Fruit fly (Drosophila melanogaster) whole organism, embryonic: ENCODE data around the gene trr.
A peak's percentile ranks its signal among the peaks of the same experiment; 100 is the strongest.

Experiments used
- Adf1 ChIP-seq: fragments of 200-800 bp; sonication (Bioruptor generic); IDR thresholded peaks from 2 replicates; pipeline ENCODE4 v1.3.6; 2022; ENCODE audit warnings: missing biosample characterization, missing genetic modification characterization
- CG10431 ChIP-seq: fragments of 200-800 bp; sonication (Bioruptor generic); optimal IDR thresholded peaks from 3 replicates; lab custom pipeline; 2018; ENCODE audit warnings: missing biosample characterization, mild to moderate bottlenecking, missing genetic modification characterization
- CG10543 ChIP-seq: fragments of 200-800 bp; sonication (Bioruptor generic); optimal IDR thresholded peaks from 3 replicates; lab custom pipeline; 2017; ENCODE audit warnings: missing biosample characterization, mild to moderate bottlenecking, missing genetic modification characterization, moderate library complexity
- CG12104 ChIP-seq: fragments of 200-800 bp; sonication (Bioruptor generic); optimal IDR thresholded peaks from 3 replicates; lab custom pipeline; 2016; ENCODE audit warnings: missing biosample characterization, missing genetic modification characterization
- CG1233 ChIP-seq: fragments of 200-800 bp; sonication (Bioruptor generic); optimal IDR thresholded peaks from 4 replicates; lab custom pipeline; 2018; ENCODE audit warnings: missing biosample characterization, mild to moderate bottlenecking, missing genetic modification characterization
- CG14667 ChIP-seq: fragments of 200-800 bp; sonication (Bioruptor generic); IDR thresholded peaks from 2 replicates; pipeline ENCODE4 v1.3.6; 2022; ENCODE audit warnings: missing biosample characterization, missing genetic modification characterization
- CG14710 ChIP-seq: fragments of 200-800 bp; sonication (Bioruptor generic); optimal IDR thresholded peaks from 3 replicates; lab custom pipeline; 2019; ENCODE audit warnings: missing biosample characterization, mild to moderate bottlenecking, missing genetic modification characterization, moderate library complexity
- CG15011 ChIP-seq: fragments of 200-800 bp; sonication (Bioruptor generic); optimal IDR thresholded peaks from 3 replicates; lab custom pipeline; 2018; ENCODE audit warnings: missing biosample characterization, mild to moderate bottlenecking, missing genetic modification characterization
- CG15601 ChIP-seq: fragments of 200-800 bp; sonication (Bioruptor generic); optimal IDR thresholded peaks from 3 replicates; lab custom pipeline; 2019; ENCODE audit warnings: missing biosample characterization, mild to moderate bottlenecking, missing genetic modification characterization, moderate library complexity
- CG15696 ChIP-seq: fragments of 200-800 bp; sonication (Bioruptor generic); optimal IDR thresholded peaks from 2 replicates; lab custom pipeline; 2019; ENCODE audit warnings: missing biosample characterization, mild to moderate bottlenecking, missing genetic modification characterization, moderate library complexity
- CG17186 ChIP-seq: fragments of 200-800 bp; sonication (Bioruptor generic); optimal IDR thresholded peaks from 3 replicates; lab custom pipeline; 2017; ENCODE audit warnings: missing biosample characterization, missing genetic modification reagents, missing genetic modification characterization
- CG17829 ChIP-seq: fragments of 200-800 bp; optimal IDR thresholded peaks from 2 replicates; lab custom pipeline; 2019; ENCODE audit warnings: missing biosample characterization, mild to moderate bottlenecking, missing genetic modification characterization, moderate library complexity
- CG2678 ChIP-seq: fragments of 200-800 bp; sonication (Bioruptor generic); optimal IDR thresholded peaks from 3 replicates; lab custom pipeline; 2019; ENCODE audit warnings: missing biosample characterization, mild to moderate bottlenecking, missing genetic modification characterization, moderate library complexity
- CG2875 ChIP-seq: fragments of 200-800 bp; sonication (Bioruptor generic); optimal IDR thresholded peaks from 2 replicates; lab custom pipeline; 2017; ENCODE audit warnings: missing biosample characterization, mild to moderate bottlenecking, missing genetic modification characterization, missing genetic modification reagents
- CG30020 ChIP-seq: fragments of 200-800 bp; optimal IDR thresholded peaks from 2 replicates; lab custom pipeline; 2019; ENCODE audit warnings: missing biosample characterization, mild to moderate bottlenecking, missing genetic modification characterization, moderate library complexity
- CG33213 ChIP-seq: fragments of 200-800 bp; sonication (Bioruptor generic); optimal IDR thresholded peaks from 3 replicates; lab custom pipeline; 2016; ENCODE audit warnings: missing biosample characterization, missing genetic modification characterization
- CG5180 ChIP-seq: fragments of 200-800 bp; sonication (Bioruptor generic); optimal IDR thresholded peaks from 3 replicates; lab custom pipeline; 2017; ENCODE audit warnings: missing biosample characterization, missing genetic modification characterization, mild to moderate bottlenecking, moderate library complexity, missing genetic modification reagents
- CG7745 ChIP-seq: fragments of 200-800 bp; sonication (Bioruptor generic); optimal IDR thresholded peaks from 2 replicates; lab custom pipeline; 2018; ENCODE audit warnings: missing biosample characterization, mild to moderate bottlenecking, missing genetic modification characterization, moderate library complexity
- CG7839 ChIP-seq: fragments of 200-800 bp; sonication (Bioruptor generic); optimal IDR thresholded peaks from 3 replicates; lab custom pipeline; 2018; ENCODE audit warnings: missing biosample characterization, mild to moderate bottlenecking, missing genetic modification characterization, moderate library complexity
- CG9876 ChIP-seq: fragments of 200-800 bp; sonication (Bioruptor generic); optimal IDR thresholded peaks from 2 replicates; lab custom pipeline; 2016; ENCODE audit warnings: missing biosample characterization, missing genetic modification characterization
- Dbx ChIP-seq: fragments of 200-800 bp; sonication (Bioruptor generic); IDR thresholded peaks from 3 replicates; pipeline ENCODE4 v1.3.6; 2022; ENCODE audit warnings: missing biosample characterization, missing genetic modification characterization
- Fer1 ChIP-seq: fragments of 200-800 bp; sonication (Bioruptor generic); optimal IDR thresholded peaks from 2 replicates; lab custom pipeline; 2017; ENCODE audit warnings: missing biosample characterization, mild to moderate bottlenecking, missing genetic modification characterization
- Gsc ChIP-seq: fragments of 200-800 bp; sonication (Bioruptor generic); IDR thresholded peaks from 2 replicates; pipeline ENCODE4 v1.3.6; 2022; ENCODE audit warnings: missing biosample characterization, missing genetic modification characterization
- H15 ChIP-seq: fragments of 200-800 bp; sonication (Bioruptor generic); IDR thresholded peaks from 3 replicates; pipeline ENCODE4 v1.3.6; 2022; ENCODE audit warnings: missing biosample characterization, missing genetic modification characterization
- Hr51 ChIP-seq, 2 experiments: fragments of 200-800 bp; sonication (Bioruptor generic); optimal IDR thresholded peaks; 2 replicates in 1 of 2; 3 replicates in 1 of 2; lab custom pipeline; 2016 to 2018; ENCODE audit warnings: missing biosample characterization in 2 of 2, missing genetic modification characterization in 2 of 2, mild to moderate bottlenecking in 1 of 2, moderate library complexity in 1 of 2
- Mes4 ChIP-seq: fragments of 200-800 bp; sonication (Bioruptor generic); optimal IDR thresholded peaks from 2 replicates; lab custom pipeline; 2016; ENCODE audit warnings: missing biosample characterization, missing genetic modification characterization
- Ravus ChIP-seq: fragments of 200-800 bp; sonication (Bioruptor generic); IDR thresholded peaks from 2 replicates; pipeline ENCODE4 v1.3.6; 2022; ENCODE audit warnings: missing biosample characterization, missing genetic modification characterization
- Rfx ChIP-seq: fragments of 200-800 bp; sonication (Bioruptor generic); IDR thresholded peaks from 2 replicates; pipeline ENCODE4 v1.3.6; 2022; ENCODE audit warnings: missing biosample characterization, missing genetic modification characterization
- Sin3A ChIP-seq: fragments of >200 bp; optimal IDR thresholded peaks from 2 replicates; lab custom pipeline; 2018
- bbx ChIP-seq: fragments of 200-800 bp; sonication (Bioruptor generic); IDR thresholded peaks from 2 replicates; pipeline ENCODE4 v1.3.6; 2022; ENCODE audit warnings: missing biosample characterization, missing genetic modification characterization; ENCODE audit not compliant: partially characterized antibody
- bsh ChIP-seq, 2 experiments: fragments of 200-800 bp; sonication (Bioruptor generic); optimal IDR thresholded peaks; 2 replicates each; lab custom pipeline; 2017 to 2018; ENCODE audit warnings: mild to moderate bottlenecking in 2 of 2, missing biosample characterization in 2 of 2, missing genetic modification characterization in 2 of 2, moderate library complexity in 1 of 2
- da ChIP-seq: fragments of 200-800 bp; sonication (Bioruptor generic); optimal IDR thresholded peaks from 2 replicates; lab custom pipeline; 2016; ENCODE audit warnings: missing biosample characterization, missing genetic modification characterization
- dysf ChIP-seq: fragments of 200-800 bp; sonication (Bioruptor generic); IDR thresholded peaks from 3 replicates; pipeline ENCODE4 v1.3.6; 2022; ENCODE audit warnings: missing biosample characterization, missing genetic modification characterization
- exex ChIP-seq: fragments of 200-800 bp; sonication (Bioruptor generic); optimal IDR thresholded peaks from 4 replicates; lab custom pipeline; 2018; ENCODE audit warnings: missing biosample characterization, mild to moderate bottlenecking, missing genetic modification characterization, moderate library complexity
- inv ChIP-seq: fragments of 200-800 bp; sonication (Bioruptor generic); IDR thresholded peaks from 2 replicates; pipeline ENCODE4 v1.3.6; 2022; ENCODE audit warnings: missing biosample characterization, missing genetic modification characterization; ENCODE audit not compliant: partially characterized antibody
- jing ChIP-seq: fragments of 200-800 bp; sonication (Bioruptor generic); optimal IDR thresholded peaks from 2 replicates; lab custom pipeline; 2018; ENCODE audit warnings: missing biosample characterization, mild to moderate bottlenecking, missing genetic modification characterization
- knrl ChIP-seq: fragments of 200-800 bp; sonication (Bioruptor generic); IDR thresholded peaks from 3 replicates; pipeline ENCODE4 v1.3.6; 2022; ENCODE audit warnings: missing biosample characterization, missing genetic modification characterization; ENCODE audit not compliant: partially characterized antibody
- lbe ChIP-seq: fragments of 200-800 bp; sonication (Bioruptor generic); optimal IDR thresholded peaks from 2 replicates; lab custom pipeline; 2016; ENCODE audit warnings: missing biosample characterization, mild to moderate bottlenecking, missing genetic modification characterization
- maf-S ChIP-seq: fragments of 200-800 bp; sonication (Bioruptor generic); optimal IDR thresholded peaks from 2 replicates; lab custom pipeline; 2016; ENCODE audit warnings: missing biosample characterization, missing genetic modification characterization
- nerfin-1 ChIP-seq: fragments of 200-800 bp; sonication (Bioruptor generic); optimal IDR thresholded peaks from 3 replicates; lab custom pipeline; 2019; ENCODE audit warnings: missing biosample characterization, mild to moderate bottlenecking, missing genetic modification characterization, moderate library complexity
- otp ChIP-seq: fragments of 200-800 bp; sonication (Bioruptor generic); IDR thresholded peaks from 3 replicates; pipeline ENCODE4, ENCODE4 v1.3.6; 2022; ENCODE audit warnings: missing biosample characterization, missing genetic modification characterization
- pfk ChIP-seq: fragments of 200-800 bp; sonication (Bioruptor generic); optimal IDR thresholded peaks from 2 replicates; lab custom pipeline; 2018; ENCODE audit warnings: missing biosample characterization, mild to moderate bottlenecking, missing genetic modification characterization, moderate library complexity
- sd ChIP-seq: fragments of 200-800 bp; sonication (Bioruptor generic); optimal IDR thresholded peaks from 3 replicates; lab custom pipeline; 2018; ENCODE audit warnings: missing biosample characterization, mild to moderate bottlenecking, missing genetic modification characterization, moderate library complexity
- sna ChIP-seq: fragments of 200-800 bp; sonication (Bioruptor generic); IDR thresholded peaks from 2 replicates; pipeline ENCODE4 v1.3.6; 2022; ENCODE audit warnings: missing biosample characterization, missing genetic modification characterization; ENCODE audit not compliant: partially characterized antibody
- sqz ChIP-seq: fragments of 200-800 bp; sonication (Bioruptor generic); optimal IDR thresholded peaks from 3 replicates; lab custom pipeline; 2018; ENCODE audit warnings: missing biosample characterization, mild to moderate bottlenecking, missing genetic modification characterization
- tio ChIP-seq: fragments of 200-800 bp; sonication (Bioruptor generic); optimal IDR thresholded peaks from 2 replicates; lab custom pipeline; 2017; ENCODE audit warnings: missing biosample characterization, missing genetic modification characterization, inconsistent platforms
- ttk ChIP-seq: fragments of 200-800 bp; sonication (Bioruptor generic); IDR thresholded peaks from 2 replicates; pipeline ENCODE4 v2.1.2; 2022; ENCODE audit warnings: missing biosample characterization, missing genetic modification characterization
- unc-4 ChIP-seq: fragments of 200-800 bp; sonication (Bioruptor generic); IDR thresholded peaks from 2 replicates; pipeline ENCODE4 v1.3.6; 2022; ENCODE audit warnings: missing biosample characterization, missing genetic modification characterization; ENCODE audit not compliant: partially characterized antibody
- usp ChIP-seq: fragments of >200 bp; optimal IDR thresholded peaks from 2 replicates; lab custom pipeline; 2017; ENCODE audit warnings: missing biosample characterization, missing genetic modification characterization
- wor ChIP-seq: fragments of 200-800 bp; sonication (Bioruptor generic); IDR thresholded peaks from 2 replicates; pipeline ENCODE4 v1.3.6; 2022; ENCODE audit warnings: missing biosample characterization, missing genetic modification characterization

Gene trr

DNA sequence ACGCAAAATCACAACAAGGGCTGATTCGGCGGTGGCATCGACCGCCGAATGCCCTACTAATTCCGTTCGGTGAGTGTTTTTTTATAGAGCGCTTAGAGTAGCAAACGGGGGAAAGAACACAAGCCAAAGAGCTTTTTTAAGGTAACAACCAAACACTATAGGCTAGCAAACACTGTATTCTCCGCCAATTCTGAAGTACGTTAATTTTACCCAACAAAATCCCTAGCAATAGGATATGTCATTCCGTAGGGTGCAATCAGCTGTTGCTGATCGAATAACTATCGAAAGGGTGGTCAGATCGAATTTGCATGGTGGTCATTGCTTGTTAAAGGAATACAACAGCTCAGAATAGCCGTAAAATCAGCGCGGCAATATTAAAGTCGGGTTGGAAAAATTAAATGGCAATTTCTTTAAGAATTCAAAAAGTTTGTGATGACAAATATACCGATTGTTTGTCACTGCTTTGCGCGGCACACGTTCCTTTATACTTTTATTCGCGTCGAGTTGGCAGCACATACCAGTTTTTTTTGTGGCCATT lies 18.0 kb upstream of the trr start, which contains the start of gene mip130 (continued):
- TF ChIP-seq CG33213 (GFP tag; lab: Kevin White, UChicago) (no peak), CG14667 (GFP tag; lab: Robert Waterston, UW) (no peak), sd (tag; lab: Kevin White, UChicago) (peak; percentile 40), dysf (GFP tag; lab: Robert Waterston, UW) (peak; percentile 69), CG7745 (tag; lab: Kevin White, UChicago) (no peak), maf-S (GFP tag; lab: Kevin White, UChicago) (no peak), CG7839 (tag; lab: Kevin White, UChicago) (peak; percentile 66), Rfx (GFP tag; lab: Robert Waterston, UW) (peak; percentile 38), Sin3A (lab: Kevin White, UChicago) (peak; percentile 58), CG10543 (GFP tag; lab: Kevin White, UChicago) (peak; percentile 60), otp (no peak), ttk (GFP tag; lab: Robert Waterston, UW) (no peak), exex (no peak), lbe (GFP tag; lab: Kevin White, UChicago) (no peak), Mes4 (no peak), CG12104 (no peak), CG10431 (GFP tag; lab: Kevin White, UChicago) (peak; percentile 12), CG15696 (tag; lab: Kevin White, UChicago) (peak; percentile 40), sna (GFP tag; lab: Robert Waterston, UW) (peak; percentile 77), sqz (GFP tag; lab: Kevin White, UChicago) (peak; percentile 88), knrl (GFP tag; lab: Robert Waterston, UW) (peak; percentile 74; the same call in 2 of the 3 replicates), pfk (no peak), jing (GFP tag; lab: Kevin White, UChicago) (no peak), Hr51 (GFP tag; optimal IDR thresholded peaks at IDR 0.05; lab: Kevin White, UChicago) (peak in 1 of 2 experiments; percentile 51), CG15011 (GFP tag; lab: Kevin White, UChicago) (no peak), usp (GFP tag; lab: Kevin White, UChicago) (no peak), CG14710 (peak; percentile 32), CG2678 (peak; percentile 62), CG5180 (no peak), Ravus (GFP tag; lab: Robert Waterston, UW) (no peak), CG9876 (GFP tag; lab: Kevin White, UChicago) (no peak), CG17186 (peak; percentile 7), nerfin-1 (tag; lab: Kevin White, UChicago) (no peak), Dbx (GFP tag; lab: Robert Waterston, UW) (no peak), wor (no peak), unc-4 (GFP tag; lab: Robert Waterston, UW) (peak; percentile 74), bbx (GFP tag; lab: Robert Waterston, UW) (peak; percentile 53; the same call in 1 of the 2 replicates), tio (GFP tag; lab: Kevin White, UChicago) (no peak), CG30020 (tag; lab: Kevin White, UChicago) (peak; percentile 12), CG2875 (GFP tag; lab: Kevin White, UChicago) (no peak), CG1233 (GFP tag; lab: Kevin White, UChicago) (peak; percentile 3), CG17829 (tag; lab: Kevin White, UChicago) (peak; percentile 45), Gsc (GFP tag; lab: Robert Waterston, UW) (no peak), Fer1 (GFP tag; lab: Kevin White, UChicago) (peak; percentile 63), Adf1 (no peak), bsh (GFP tag; optimal IDR thresholded peaks at IDR 0.05; lab: Kevin White, UChicago) (peak in 1 of 2 experiments; percentile 42), inv (GFP tag; lab: Robert Waterston, UW) (peak; percentile 65; the same call in 1 of the 2 replicates), da (GFP tag; lab: Kevin White, UChicago) (no peak), CG15601 (tag; lab: Kevin White, UChicago) (no peak), H15 (GFP tag; lab: Robert Waterston, UW) (0 out of 3 replicates have a peak, but pooled peaks have one; percentile 33)
